Fruit fly (Drosophila melanogaster) whole organism, embryonic: Measurements from ENCODE around the gene Aprt.
A peak's percentile ranks its signal among the peaks of the same experiment; 100 is the strongest.

Experiments
- CG10366 ChIP-seq: fragments of 200-800 bp; sonication (Bioruptor generic); IDR thresholded peaks from 2 replicates; pipeline ENCODE4 v1.3.6; 2022; ENCODE audit warnings: missing biosample characterization, missing genetic modification characterization
- CG10565 ChIP-seq: fragments of 200-800 bp; sonication (Bioruptor generic); optimal IDR thresholded peaks from 3 replicates; lab custom pipeline; 2016; ENCODE audit warnings: missing biosample characterization, mild to moderate bottlenecking, missing genetic modification characterization
- CG11695 ChIP-seq: fragments of 200-800 bp; sonication (Bioruptor generic); IDR thresholded peaks from 3 replicates; pipeline ENCODE4 v1.3.6; 2022; ENCODE audit warnings: missing biosample characterization, missing genetic modification characterization
- CG13624 ChIP-seq: fragments of 200-800 bp; sonication (Bioruptor generic); optimal IDR thresholded peaks from 2 replicates; lab custom pipeline; 2016; ENCODE audit warnings: missing biosample characterization, missing genetic modification characterization
- CG1603 ChIP-seq: fragments of 200-800 bp; sonication (Bioruptor generic); optimal IDR thresholded peaks from 2 replicates; lab custom pipeline; 2019; ENCODE audit warnings: missing biosample characterization, mild to moderate bottlenecking, missing genetic modification characterization, moderate library complexity
- CG16779 ChIP-seq: fragments of 200-800 bp; sonication (Bioruptor generic); IDR thresholded peaks from 2 replicates; pipeline ENCODE4 v1.3.6; 2022; ENCODE audit warnings: missing biosample characterization, missing genetic modification characterization
- CG2129 ChIP-seq: fragments of 200-800 bp; sonication (Bioruptor generic); IDR thresholded peaks from 2 replicates; pipeline ENCODE4 v1.3.6; 2022; ENCODE audit warnings: missing biosample characterization, missing genetic modification characterization; ENCODE audit not compliant: partially characterized antibody
- CG30403 ChIP-seq: fragments of 200-800 bp; sonication (Bioruptor generic); optimal IDR thresholded peaks from 3 replicates; lab custom pipeline; 2016; ENCODE audit warnings: missing biosample characterization, missing genetic modification characterization
- CG34376 ChIP-seq: fragments of 200-800 bp; sonication (Bioruptor generic); optimal IDR thresholded peaks from 2 replicates; lab custom pipeline; 2018; ENCODE audit warnings: missing biosample characterization, mild to moderate bottlenecking, missing genetic modification characterization
- CG4360 ChIP-seq: fragments of 200-800 bp; sonication (Bioruptor generic); IDR thresholded peaks from 2 replicates; pipeline ENCODE4 v1.3.6; 2022; ENCODE audit warnings: missing biosample characterization, missing genetic modification characterization
- CG6175 ChIP-seq: fragments of 200-800 bp; sonication (Bioruptor generic); IDR thresholded peaks from 3 replicates; pipeline ENCODE4 v1.3.6; 2022; ENCODE audit warnings: missing biosample characterization, missing genetic modification characterization
- CG7745 ChIP-seq: fragments of 200-800 bp; sonication (Bioruptor generic); optimal IDR thresholded peaks from 2 replicates; lab custom pipeline; 2018; ENCODE audit warnings: missing biosample characterization, mild to moderate bottlenecking, missing genetic modification characterization, moderate library complexity
- CG8359 ChIP-seq: fragments of 200-800 bp; sonication (Bioruptor generic); optimal IDR thresholded peaks from 2 replicates; lab custom pipeline; 2017; ENCODE audit warnings: missing biosample characterization, mild to moderate bottlenecking, missing genetic modification characterization, borderline replicate concordance
- CG8765 ChIP-seq: fragments of 200-800 bp; sonication (Bioruptor generic); IDR thresholded peaks from 2 replicates; pipeline ENCODE4 v1.3.6; 2022; ENCODE audit warnings: missing biosample characterization, missing genetic modification characterization
- Camta ChIP-seq: fragments of 200-800 bp; sonication (Bioruptor generic); optimal IDR thresholded peaks from 2 replicates; lab custom pipeline; 2016; ENCODE audit warnings: missing biosample characterization, missing genetic modification characterization
- D19B ChIP-seq: fragments of 200-800 bp; sonication (Bioruptor generic); optimal IDR thresholded peaks from 2 replicates; lab custom pipeline; 2017; ENCODE audit warnings: missing biosample characterization, mild to moderate bottlenecking, missing genetic modification characterization
- Dip3 ChIP-seq: fragments of 200-800 bp; sonication (Bioruptor generic); optimal IDR thresholded peaks from 3 replicates; lab custom pipeline; 2016; ENCODE audit warnings: missing biosample characterization, missing genetic modification characterization
- Eip74EF ChIP-seq, 2 experiments: fragments of 200-800 bp in 1 of 2; fragments of >200 bp in 1 of 2; sonication (Bioruptor generic) in 1 of 2; optimal IDR thresholded peaks; 2 replicates each; lab custom pipeline; 2017 to 2019; ENCODE audit warnings: missing biosample characterization in 2 of 2, missing genetic modification characterization in 2 of 2, mild to moderate bottlenecking in 1 of 2, moderate library complexity in 1 of 2
- Fer3 ChIP-seq: fragments of 200-800 bp; sonication (Bioruptor generic); optimal IDR thresholded peaks from 2 replicates; lab custom pipeline; 2018; ENCODE audit warnings: missing biosample characterization, mild to moderate bottlenecking, missing genetic modification characterization, moderate library complexity
- HLHmδ ChIP-seq: fragments of 200-800 bp; sonication (Bioruptor generic); optimal IDR thresholded peaks from 2 replicates; lab custom pipeline; 2018; ENCODE audit warnings: missing biosample characterization, mild to moderate bottlenecking, missing genetic modification characterization, moderate library complexity
- HmgD ChIP-seq: fragments of 200-800 bp; sonication (Bioruptor generic); optimal IDR thresholded peaks from 3 replicates; lab custom pipeline; 2016; ENCODE audit warnings: missing biosample characterization, missing genetic modification characterization
- MESR4 ChIP-seq: fragments of 200-800 bp; sonication (Bioruptor generic); optimal IDR thresholded peaks from 2 replicates; lab custom pipeline; 2018; ENCODE audit warnings: missing biosample characterization, mild to moderate bottlenecking, missing genetic modification characterization, moderate library complexity
- Med ChIP-seq: fragments of 200-800 bp; sonication (Bioruptor generic); peaks from one replicate; lab custom pipeline; 2016; ENCODE audit warnings: missing biosample characterization, missing genetic modification characterization, mild to moderate bottlenecking, inconsistent platforms, moderate library complexity
- Rfx ChIP-seq: fragments of 200-800 bp; sonication (Bioruptor generic); IDR thresholded peaks from 2 replicates; pipeline ENCODE4 v1.3.6; 2022; ENCODE audit warnings: missing biosample characterization, missing genetic modification characterization
- ase ChIP-seq: fragments of 200-800 bp; sonication (Bioruptor generic); IDR thresholded peaks from 3 replicates; pipeline ENCODE4 v1.3.6; 2022; ENCODE audit warnings: missing biosample characterization, missing genetic modification characterization
- az2 ChIP-seq: fragments of 200-800 bp; sonication (Bioruptor generic); optimal IDR thresholded peaks from 3 replicates; lab custom pipeline; 2016; ENCODE audit warnings: missing biosample characterization, missing genetic modification characterization
- bowl ChIP-seq: fragments of 200-800 bp; sonication (Bioruptor generic); IDR thresholded peaks from 2 replicates; pipeline ENCODE4 v1.3.6; 2022; ENCODE audit warnings: missing biosample characterization, missing genetic modification characterization
- cad ChIP-seq: fragments of >200 bp; optimal IDR thresholded peaks from 2 replicates; lab custom pipeline; 2017; ENCODE audit warnings: missing biosample characterization, missing genetic modification characterization
- chinmo ChIP-seq: fragments of 200-800 bp; sonication (Bioruptor generic); IDR thresholded peaks from 4 replicates; pipeline ENCODE4 v1.3.6; 2022; ENCODE audit warnings: missing biosample characterization, missing genetic modification characterization; ENCODE audit not compliant: partially characterized antibody
- ci ChIP-seq: fragments of 200-800 bp; sonication (Bioruptor generic); IDR thresholded peaks from 3 replicates; pipeline ENCODE4 v1.3.6; 2022; ENCODE audit warnings: missing biosample characterization, missing genetic modification characterization
- corto ChIP-seq: fragments of 200-800 bp; sonication (Bioruptor generic); optimal IDR thresholded peaks from 2 replicates; lab custom pipeline; 2016; ENCODE audit warnings: missing biosample characterization, mild to moderate bottlenecking, missing genetic modification characterization, moderate library complexity
- ewg ChIP-seq: fragments of 200-800 bp; sonication (Bioruptor generic); optimal IDR thresholded peaks from 3 replicates; lab custom pipeline; 2017; ENCODE audit warnings: mild to moderate bottlenecking, missing biosample characterization, missing genetic modification reagents, missing genetic modification characterization
- hbn ChIP-seq: fragments of 200-800 bp; sonication (Bioruptor generic); IDR thresholded peaks from 2 replicates; pipeline ENCODE4 v1.3.6; 2022; ENCODE audit warnings: missing biosample characterization, missing genetic modification characterization; ENCODE audit not compliant: partially characterized antibody
- her ChIP-seq: fragments of 200-800 bp; sonication (Bioruptor generic); optimal IDR thresholded peaks from 2 replicates; lab custom pipeline; 2016; ENCODE audit warnings: missing biosample characterization, missing genetic modification characterization
- mld ChIP-seq: fragments of 200-800 bp; sonication (Bioruptor generic); IDR thresholded peaks from 3 replicates; pipeline ENCODE4 v1.3.6; 2022; ENCODE audit warnings: missing biosample characterization, missing genetic modification characterization; ENCODE audit not compliant: partially characterized antibody
- nom ChIP-seq: fragments of 200-800 bp; sonication (Bioruptor generic); optimal IDR thresholded peaks from 2 replicates; lab custom pipeline; 2017; ENCODE audit warnings: missing biosample characterization, missing genetic modification characterization, mild to moderate bottlenecking, moderate library complexity, missing genetic modification reagents
- pzg ChIP-seq: fragments of 200-800 bp; sonication (Bioruptor generic); optimal IDR thresholded peaks from 3 replicates; lab custom pipeline; 2018; ENCODE audit warnings: missing biosample characterization, mild to moderate bottlenecking, missing genetic modification characterization, moderate library complexity
- row ChIP-seq: fragments of 200-800 bp; sonication (Bioruptor generic); IDR thresholded peaks from 3 replicates; pipeline ENCODE4 v1.3.6; 2022; ENCODE audit warnings: missing biosample characterization, missing genetic modification characterization
- sima ChIP-seq: fragments of 200-800 bp; sonication (Bioruptor generic); optimal IDR thresholded peaks from 2 replicates; lab custom pipeline; 2016; ENCODE audit warnings: missing biosample characterization, missing genetic modification characterization
- slbo ChIP-seq: fragments of 200-800 bp; sonication (Bioruptor generic); IDR thresholded peaks from 2 replicates; pipeline ENCODE4 v1.3.6; 2022; ENCODE audit warnings: missing biosample characterization, missing genetic modification characterization
- stc ChIP-seq: fragments of 200-800 bp; sonication (Bioruptor generic); IDR thresholded peaks from 2 replicates; pipeline ENCODE4 v1.3.6; 2022; ENCODE audit warnings: missing biosample characterization, missing genetic modification characterization
- tna ChIP-seq: fragments of 200-800 bp; sonication (Bioruptor generic); IDR thresholded peaks from 2 replicates; pipeline ENCODE4 v1.3.6; 2022; ENCODE audit warnings: missing biosample characterization, missing genetic modification characterization; ENCODE audit not compliant: partially characterized antibody
- tup ChIP-seq: fragments of 200-800 bp; sonication (Bioruptor generic); optimal IDR thresholded peaks from 2 replicates; lab custom pipeline; 2016; ENCODE audit warnings: missing biosample characterization, mild to moderate bottlenecking, missing genetic modification characterization, moderate library complexity
- unc-4 ChIP-seq: fragments of 200-800 bp; sonication (Bioruptor generic); IDR thresholded peaks from 2 replicates; pipeline ENCODE4 v1.3.6; 2022; ENCODE audit warnings: missing biosample characterization, missing genetic modification characterization; ENCODE audit not compliant: partially characterized antibody
- unpg ChIP-seq: fragments of 200-800 bp; sonication (Bioruptor generic); optimal IDR thresholded peaks from 3 replicates; lab custom pipeline; 2018; ENCODE audit warnings: missing biosample characterization, mild to moderate bottlenecking, missing genetic modification characterization, moderate library complexity
- wdn ChIP-seq: fragments of 200-800 bp; sonication (Bioruptor generic); IDR thresholded peaks from 2 replicates; pipeline ENCODE4 v1.3.6; 2022; ENCODE audit warnings: missing biosample characterization, missing genetic modification characterization
- zen ChIP-seq: fragments of 200-800 bp; sonication (Bioruptor generic); optimal IDR thresholded peaks from 3 replicates; lab custom pipeline; 2018; ENCODE audit warnings: missing biosample characterization, mild to moderate bottlenecking, missing genetic modification characterization, moderate library complexity
- zen2 ChIP-seq: fragments of 200-800 bp; sonication (Bioruptor generic); IDR thresholded peaks from 3 replicates; pipeline ENCODE4 v1.3.6; 2022; ENCODE audit warnings: missing biosample characterization, missing genetic modification characterization; ENCODE audit not compliant: partially characterized antibody

Aprt gene

dm6 chr3L:1891914-1892313 is 7.1 kb upstream of the Aprt start (continued):
- TF ChIP-seq Fer3 (tag; lab: Kevin White, UChicago) (peak; percentile 15), nom (GFP tag; lab: Kevin White, UChicago) (peak; percentile 16), row (peak; percentile 47; the same call in 2 of the 3 replicates), cad (GFP tag; lab: Kevin White, UChicago) (peak; percentile 16), slbo (GFP tag; lab: Robert Waterston, UW) (0 out of 2 replicates have a peak, but pooled peaks have one; percentile 17), wdn (0 out of 2 replicates have a peak, but pooled peaks have one; percentile 7), CG10565 (no peak), sima (GFP tag; lab: Kevin White, UChicago) (no peak)

- no peak for TF ChIP-seq CG11695 (GFP tag; lab: Robert Waterston, UW)
- TF ChIP-seq CG7745 (tag; lab: Kevin White, UChicago), result no peak
- TF ChIP-seq CG8359 (GFP tag; lab: Kevin White, UChicago), result no peak
- TF ChIP-seq tna (GFP tag; lab: Robert Waterston, UW), result no peak; the same call in 1 of the 2 replicates
- TF ChIP-seq CG16779, result no peak
- TF ChIP-seq ase (GFP tag; lab: Robert Waterston, UW), result no peak
- TF ChIP-seq corto (GFP tag; lab: Kevin White, UChicago), result no peak
- no peak for TF ChIP-seq hbn
- no peak for TF ChIP-seq CG10366 (GFP tag; lab: Robert Waterston, UW)
- peak; percentile 66 for TF ChIP-seq Med (GFP tag; lab: Kevin White, UChicago)
- no peak for TF ChIP-seq az2 (GFP tag; lab: Kevin White, UChicago)
- TF ChIP-seq zen, result peak; percentile 15
- no peak for TF ChIP-seq Dip3 (GFP tag; lab: Kevin White, UChicago)
- no peak for TF ChIP-seq bowl (GFP tag; lab: Robert Waterston, UW)
- no peak for TF ChIP-seq CG34376 (GFP tag; lab: Kevin White, UChicago)
- TF ChIP-seq CG13624 (GFP tag; lab: Kevin White, UChicago), result peak; percentile 2
- no peak for TF ChIP-seq D19B
- 0 out of 4 replicates have a peak, but pooled peaks have one; percentile 46 for TF ChIP-seq chinmo (GFP tag; lab: Robert Waterston, UW)
- no peak for TF ChIP-seq tup (GFP tag; lab: Kevin White, UChicago)
- TF ChIP-seq Rfx (GFP tag; lab: Robert Waterston, UW), result peak; percentile 45
- TF ChIP-seq her (GFP tag; lab: Kevin White, UChicago), result no peak
- TF ChIP-seq pzg (GFP tag; lab: Kevin White, UChicago), result peak; percentile 37
- TF ChIP-seq HLHmδ (GFP tag; lab: Kevin White, UChicago), result no peak
- no peak for TF ChIP-seq mld (GFP tag; lab: Robert Waterston, UW)
- no peak for TF ChIP-seq CG8765 (GFP tag; lab: Robert Waterston, UW)
- TF ChIP-seq CG1603 (tag; lab: Kevin White, UChicago), result peak; percentile 55
- TF ChIP-seq sima (GFP tag; lab: Kevin White, UChicago), result no peak
- peak; percentile 11 for TF ChIP-seq HmgD (GFP tag; lab: Kevin White, UChicago)
- no peak for TF ChIP-seq unc-4 (GFP tag; lab: Robert Waterston, UW)
- TF ChIP-seq cad (GFP tag; lab: Kevin White, UChicago), result no peak
- no peak for TF ChIP-seq zen2 (GFP tag; lab: Robert Waterston, UW)
- no peak for TF ChIP-seq MESR4 (GFP tag; lab: Kevin White, UChicago)
- no peak for TF ChIP-seq unpg (GFP tag; lab: Kevin White, UChicago)
- TF ChIP-seq CG30403 (GFP tag; lab: Kevin White, UChicago), result no peak
- no peak for TF ChIP-seq CG4360 (GFP tag; lab: Robert Waterston, UW)
- TF ChIP-seq ci, result 0 out of 3 replicates have a peak, but pooled peaks have one; percentile 5
- TF ChIP-seq Eip74EF (GFP tag; optimal IDR thresholded peaks at IDR 0.05; lab: Kevin White, UChicago), result no peak
- no peak for TF ChIP-seq CG6175 (GFP tag; lab: Robert Waterston, UW)
- TF ChIP-seq stc, result no peak
- no peak for TF ChIP-seq ewg
- no peak for TF ChIP-seq CG2129
- no peak for TF ChIP-seq Camta (GFP tag; lab: Kevin White, UChicago)
Measured at dm6 chr3L:1890941-1891340, 6.1 kb upstream of the Aprt start.
